Fruit fly (Drosophila melanogaster) Kc167 (cell line): ENCODE results near the gene Tsc1.

Experiments
- Myc ChIP-seq: fragments of >200 bp; optimal IDR thresholded peaks from 2 replicates; lab custom pipeline; 2017; ENCODE audit warnings: missing external identifiers
- psq ChIP-seq: fragments of >200 bp; optimal IDR thresholded peaks from 2 replicates; lab custom pipeline; 2017; ENCODE audit warnings: missing external identifiers

- TF ChIP-seq Myc (lab: Kevin White, UChicago) (no peak), psq (lab: Kevin White, UChicago) (no peak)
Measured at dm6 chr3R:24093430-24093829, 36.7 kb upstream of the Tsc1 start.
